Worm (Caenorhabditis elegans) whole organism, L2 larva: ENCODE results near the gene sod-4.

Experiments
- C34F6.9 ChIP-seq: fragments of 150-350 bp; optimal IDR thresholded peaks from 2 replicates; lab custom pipeline; 2014; ENCODE audit warnings: missing biosample characterization, missing genetic modification characterization
- F13H6.1 ChIP-seq: sonication (generic microtip); optimal IDR thresholded peaks from 2 replicates; lab custom pipeline; 2016; ENCODE audit warnings: missing genetic modification characterization, missing compliant biosample characterization
- R02D3.7 ChIP-seq: fragments of 150-350 bp; optimal IDR thresholded peaks from 2 replicates; lab custom pipeline; 2014; ENCODE audit warnings: missing biosample characterization, missing genetic modification characterization
- Y55F3AM.14 ChIP-seq: fragments of 200-800 bp; sonication (Bioruptor generic); optimal IDR thresholded peaks from 2 replicates; lab custom pipeline; 2018; ENCODE audit warnings: mild to moderate bottlenecking, missing genetic modification characterization, missing compliant biosample characterization
- ZK546.5 ChIP-seq: sonication (generic microtip); optimal IDR thresholded peaks from 2 replicates; lab custom pipeline; 2017; ENCODE audit warnings: missing biosample characterization, missing genetic modification characterization
- alr-1 ChIP-seq: fragments of 150-350 bp; optimal IDR thresholded peaks from 2 replicates; lab custom pipeline; 2014; ENCODE audit warnings: missing biosample characterization, missing genetic modification characterization
- aly-2 ChIP-seq: fragments of 150-350 bp; optimal IDR thresholded peaks from 2 replicates; lab custom pipeline; 2014; ENCODE audit warnings: missing biosample characterization, missing genetic modification characterization
- ama-1 ChIP-seq: fragments of 150-350 bp; optimal IDR thresholded peaks from 2 replicates; lab custom pipeline; 2018; ENCODE audit warnings: inconsistent platforms
- blmp-1 ChIP-seq: sonication (generic microtip); optimal IDR thresholded peaks from 2 replicates; lab custom pipeline; 2017; ENCODE audit warnings: missing genetic modification characterization, mild to moderate bottlenecking, missing compliant biosample characterization, antibody characterized with exemption, moderate library complexity; ENCODE audit not compliant: insufficient read depth
- ceh-16 ChIP-seq: fragments of 150-350 bp; optimal IDR thresholded peaks from 2 replicates; lab custom pipeline; 2014; ENCODE audit warnings: missing biosample characterization, missing genetic modification characterization
- ceh-82 ChIP-seq: fragments of 150-350 bp; optimal IDR thresholded peaks from 2 replicates; lab custom pipeline; 2014; ENCODE audit warnings: missing biosample characterization, missing genetic modification characterization
- crh-2 ChIP-seq: sonication (generic microtip); optimal IDR thresholded peaks from 2 replicates; lab custom pipeline; 2017; ENCODE audit warnings: missing biosample characterization, missing genetic modification characterization
- dmd-4 ChIP-seq: sonication (generic microtip); optimal IDR thresholded peaks from 2 replicates; lab custom pipeline; 2017; ENCODE audit warnings: missing biosample characterization, missing genetic modification characterization
- egl-27 ChIP-seq: sonication (generic microtip); optimal IDR thresholded peaks from 3 replicates; lab custom pipeline; 2017; ENCODE audit warnings: missing biosample characterization, missing genetic modification reagents, missing genetic modification characterization
- elt-1 ChIP-seq: fragments of 150-350 bp; optimal IDR thresholded peaks from 2 replicates; lab custom pipeline; 2014; ENCODE audit warnings: missing biosample characterization, missing genetic modification characterization
- elt-3 ChIP-seq: sonication (generic microtip); optimal IDR thresholded peaks from 2 replicates; lab custom pipeline; 2017; ENCODE audit warnings: missing biosample characterization, missing genetic modification characterization
- fos-1 ChIP-seq: fragments of 150-350 bp; optimal IDR thresholded peaks from 2 replicates; lab custom pipeline; 2014; ENCODE audit warnings: missing biosample characterization, missing genetic modification characterization
- gmeb-1 ChIP-seq: fragments of 150-350 bp; optimal IDR thresholded peaks from 2 replicates; lab custom pipeline; 2014; ENCODE audit warnings: missing biosample characterization, missing genetic modification characterization
- lin-11 ChIP-seq: fragments of 150-350 bp; sonication (generic microtip); optimal IDR thresholded peaks from 2 replicates; lab custom pipeline; 2014; ENCODE audit warnings: missing biosample characterization, missing genetic modification characterization, inconsistent platforms, mixed read lengths
- lin-13 ChIP-seq: fragments of 150-350 bp; optimal IDR thresholded peaks from 2 replicates; lab custom pipeline; 2014; ENCODE audit warnings: missing biosample characterization, missing genetic modification reagents, missing genetic modification characterization
- lin-39 ChIP-seq: fragments of 150-350 bp; optimal IDR thresholded peaks from 2 replicates; lab custom pipeline; 2014; ENCODE audit warnings: missing biosample characterization, missing genetic modification reagents, missing genetic modification characterization
- lsy-2 ChIP-seq, 2 experiments: fragments of 150-350 bp in 1 of 2; sonication (generic microtip) in 1 of 2; optimal IDR thresholded peaks; 2 replicates each; lab custom pipeline; 2014 to 2017; ENCODE audit warnings: missing biosample characterization in 2 of 2, missing genetic modification characterization in 2 of 2
- mab-5 ChIP-seq: fragments of 150-350 bp; optimal IDR thresholded peaks from 2 replicates; lab custom pipeline; 2014; ENCODE audit warnings: missing biosample characterization, missing genetic modification characterization
- mbf-1 ChIP-seq: sonication (generic microtip); optimal IDR thresholded peaks from 2 replicates; lab custom pipeline; 2017; ENCODE audit warnings: missing biosample characterization, missing genetic modification characterization
- mdl-1 ChIP-seq, 2 experiments: fragments of 150-350 bp in 1 of 2; sonication (generic microtip) in 1 of 2; optimal IDR thresholded peaks; 2 replicates each; lab custom pipeline; 2017; ENCODE audit warnings: missing biosample characterization in 2 of 2, missing genetic modification characterization in 2 of 2
- nhr-10 ChIP-seq: sonication (generic microtip); optimal IDR thresholded peaks from 2 replicates; lab custom pipeline; 2017; ENCODE audit warnings: missing biosample characterization, missing genetic modification characterization
- nhr-11 ChIP-seq: fragments of 150-350 bp; optimal IDR thresholded peaks from 2 replicates; lab custom pipeline; 2014; ENCODE audit warnings: missing biosample characterization, missing genetic modification characterization
- nhr-12 ChIP-seq: fragments of 150-350 bp; optimal IDR thresholded peaks from 2 replicates; lab custom pipeline; 2014; ENCODE audit warnings: missing biosample characterization, missing genetic modification characterization
- nhr-129 ChIP-seq: fragments of 150-350 bp; optimal IDR thresholded peaks from 2 replicates; lab custom pipeline; 2014; ENCODE audit warnings: missing biosample characterization, missing genetic modification characterization
- nhr-21 ChIP-seq: fragments of 150-350 bp; optimal IDR thresholded peaks from 2 replicates; lab custom pipeline; 2014; ENCODE audit warnings: missing biosample characterization, missing genetic modification characterization
- nhr-23 ChIP-seq: fragments of 150-350 bp; optimal IDR thresholded peaks from 2 replicates; lab custom pipeline; 2014; ENCODE audit warnings: missing biosample characterization, missing genetic modification reagents, missing genetic modification characterization
- nhr-237 ChIP-seq: fragments of 150-350 bp; optimal IDR thresholded peaks from 2 replicates; lab custom pipeline; 2014; ENCODE audit warnings: missing biosample characterization, missing genetic modification characterization
- nhr-25 ChIP-seq: fragments of 150-350 bp; sonication (generic microtip); optimal IDR thresholded peaks from 3 replicates; lab custom pipeline; 2014; ENCODE audit warnings: missing biosample characterization, missing genetic modification characterization
- nhr-6 ChIP-seq: fragments of 150-350 bp; optimal IDR thresholded peaks from 2 replicates; lab custom pipeline; 2014; ENCODE audit warnings: missing biosample characterization, missing genetic modification characterization
- nhr-77 ChIP-seq: fragments of 150-350 bp; optimal IDR thresholded peaks from 2 replicates; lab custom pipeline; 2014; ENCODE audit warnings: missing biosample characterization, missing genetic modification characterization
- peb-1 ChIP-seq: fragments of 150-350 bp; optimal IDR thresholded peaks from 2 replicates; lab custom pipeline; 2014; ENCODE audit warnings: missing biosample characterization, missing genetic modification characterization
- sem-4 ChIP-seq: fragments of 150-350 bp; optimal IDR thresholded peaks from 2 replicates; lab custom pipeline; 2014; ENCODE audit warnings: missing biosample characterization, missing genetic modification reagents, missing genetic modification characterization
- skn-1 ChIP-seq: sonication (generic microtip); optimal IDR thresholded peaks from 2 replicates; lab custom pipeline; 2017; ENCODE audit warnings: missing biosample characterization, missing genetic modification characterization
- sma-3 ChIP-seq: sonication (generic microtip); optimal IDR thresholded peaks from 2 replicates; lab custom pipeline; 2016; ENCODE audit warnings: missing genetic modification reagents, missing genetic modification characterization, missing compliant biosample characterization
- sma-9 ChIP-seq, 2 experiments: fragments of 150-350 bp in 1 of 2; sonication (generic microtip) in 1 of 2; optimal IDR thresholded peaks; 2 replicates each; lab custom pipeline; 2014 to 2016; ENCODE audit warnings: missing genetic modification characterization in 2 of 2, mild to moderate bottlenecking in 1 of 2, missing biosample characterization in 1 of 2, missing compliant biosample characterization in 1 of 2, missing genetic modification reagents in 1 of 2, moderate library complexity in 1 of 2
- snpc-4 ChIP-seq: fragments of 150-350 bp; optimal IDR thresholded peaks from 2 replicates; lab custom pipeline; 2014; ENCODE audit warnings: missing biosample characterization, missing genetic modification characterization
- unc-39 ChIP-seq: fragments of 150-350 bp; optimal IDR thresholded peaks from 2 replicates; lab custom pipeline; 2014; ENCODE audit warnings: missing biosample characterization, missing genetic modification characterization
- unc-55 ChIP-seq: fragments of 150-350 bp; sonication (generic microtip); optimal IDR thresholded peaks from 3 replicates; lab custom pipeline; 2014; ENCODE audit warnings: missing biosample characterization, missing genetic modification reagents, missing genetic modification characterization
- unc-62 ChIP-seq: fragments of 150-350 bp; optimal IDR thresholded peaks from 2 replicates; lab custom pipeline; 2014; ENCODE audit warnings: missing biosample characterization, missing genetic modification reagents, missing genetic modification characterization
- zag-1 ChIP-seq: fragments of 150-350 bp; optimal IDR thresholded peaks from 2 replicates; lab custom pipeline; 2014; ENCODE audit warnings: missing biosample characterization, missing genetic modification characterization
- ztf-1 ChIP-seq: fragments of 200-800 bp; sonication (Bioruptor generic); conservative IDR thresholded peaks from 2 replicates; pipeline ENCODE4 v1.3.6; 2022; ENCODE audit warnings: missing genetic modification characterization, missing compliant biosample characterization
- ztf-11 ChIP-seq: sonication (generic microtip); optimal IDR thresholded peaks from 2 replicates; lab custom pipeline; 2017; ENCODE audit warnings: missing biosample characterization, missing genetic modification characterization
- ztf-4 ChIP-seq: fragments of 150-350 bp; optimal IDR thresholded peaks from 2 replicates; lab custom pipeline; 2014; ENCODE audit warnings: missing biosample characterization, missing genetic modification characterization

sod-4 gene

ce11 chrIII:9507799-9508198 lies 7.6 kb upstream of the sod-4 start, which contains the start of gene vha-14:
vha-14 (plus strand) TSS chrIII:9508100.
- TF ChIP-seq nhr-129 (peak; percentile 74), nhr-21 (tag; lab: Kevin White, UChicago) (peak; percentile 9), gmeb-1 (no peak), ama-1 (peak; percentile 20), lin-11 (no peak), blmp-1 (no peak), F13H6.1 (no peak), R02D3.7 (no peak), egl-27 (no peak), nhr-6 (tag; lab: Kevin White, UChicago) (no peak), ztf-11 (tag; lab: Kevin White, UChicago) (no peak), ceh-16 (tag; lab: Kevin White, UChicago) (no peak), ZK546.5 (no peak), elt-1 (no peak), unc-39 (tag; lab: Kevin White, UChicago) (no peak), peb-1 (tag; lab: Kevin White, UChicago) (no peak), mbf-1 (no peak), zag-1 (no peak), ztf-4 (tag; lab: Kevin White, UChicago) (peak; percentile 20), C34F6.9 (tag; lab: Kevin White, UChicago) (peak; percentile 81), sma-3 (GFP tag; lab: Kevin White, UChicago) (peak; percentile 4), lsy-2 (tag; optimal IDR thresholded peaks at IDR 0.05; lab: Kevin White, UChicago) (peak in 1 of 2 experiments; percentile 71), nhr-10 (tag; lab: Kevin White, UChicago) (no peak), dmd-4 (no peak), sma-9 (GFP tag; optimal IDR thresholded peaks at IDR 0.05; lab: Kevin White, UChicago) (no peak), sma-9 (tag; optimal IDR thresholded peaks at IDR 0.05; lab: Kevin White, UChicago) (no peak), nhr-12 (tag; lab: Kevin White, UChicago) (no peak), skn-1 (no peak), nhr-11 (tag; lab: Kevin White, UChicago) (no peak), mab-5 (no peak), ztf-1 (GFP tag; lab: Robert Waterston, UW) (no peak), nhr-25 (tag; lab: Kevin White, UChicago) (peak; percentile 9), nhr-77 (no peak), lin-13 (GFP tag; lab: Kevin White, UChicago) (no peak), elt-3 (tag; lab: Kevin White, UChicago) (no peak), unc-55 (GFP tag; lab: Kevin White, UChicago) (peak; percentile 64), mdl-1 (tag; optimal IDR thresholded peaks at IDR 0.05; lab: Kevin White, UChicago) (no peak), ceh-82 (tag; lab: Kevin White, UChicago) (no peak), alr-1 (tag; lab: Kevin White, UChicago) (no peak), sem-4 (tag; lab: Kevin White, UChicago) (no peak), fos-1 (tag; lab: Kevin White, UChicago) (peak; percentile 60), nhr-237 (tag; lab: Kevin White, UChicago) (no peak), lin-39 (tag; lab: Kevin White, UChicago) (no peak), aly-2 (tag; lab: Kevin White, UChicago) (no peak), crh-2 (tag; lab: Kevin White, UChicago) (peak; percentile 87), snpc-4 (tag; lab: Kevin White, UChicago) (peak; percentile 31), nhr-23 (tag; lab: Kevin White, UChicago) (no peak), Y55F3AM.14 (no peak), unc-62 (GFP tag; lab: Kevin White, UChicago) (no peak)
